Worm (Caenorhabditis elegans): ENCODE data around the gene sod-4.

sod-4 gene

ce11 chrIII:9488431-9488830 lies 11.7 kb downstream of the sod-4 start, which contains the start of gene nlp-36:
Gene nlp-36, plus strand, starts transcription at chrIII:9488731.
- TF ChIP-seq elt-2 (tag; optimal IDR thresholded peaks at IDR 0.05) (no peak), ZK546.5 (tag; optimal IDR thresholded peaks at IDR 0.05) (no peak), nfya-1 (tag; optimal IDR thresholded peaks at IDR 0.05; ENCODE audit: insufficient read depth) (no peak), ztf-4 (tag; optimal IDR thresholded peaks at IDR 0.05) (no peak), daf-12 (tag; optimal IDR thresholded peaks at IDR 0.05) (no peak), lin-39 (tag; optimal IDR thresholded peaks at IDR 0.05) (no peak), zag-1 (tag; optimal IDR thresholded peaks at IDR 0.05) (no peak), unc-62 (GFP tag; optimal IDR thresholded peaks at IDR 0.05) (no peak), pha-4 (tag; optimal IDR thresholded peaks at IDR 0.05) (no peak), unc-39 (tag; optimal IDR thresholded peaks at IDR 0.05) (no peak), lin-15B (tag; optimal IDR thresholded peaks at IDR 0.05) (no peak)

DNA sequence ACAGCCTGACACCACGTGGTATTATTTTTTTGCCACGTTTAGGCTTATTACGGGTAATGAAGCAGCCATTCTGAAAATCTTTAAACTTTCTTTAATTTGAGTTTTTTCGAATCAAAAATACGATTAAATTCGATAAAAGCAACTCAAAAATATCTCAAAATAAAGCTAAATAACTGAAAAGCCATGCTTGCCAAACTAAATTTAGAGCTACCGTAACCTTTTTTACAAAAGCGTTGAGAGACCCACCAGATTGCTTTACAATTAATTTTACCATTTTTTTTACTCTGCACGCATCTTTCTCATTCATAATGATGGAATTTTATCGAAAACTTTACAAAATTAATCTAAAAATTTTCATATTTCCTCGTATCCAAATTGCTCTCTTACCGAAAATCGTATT lies 12.1 kb downstream of the sod-4 start:
- no peak for TF ChIP-seq egl-5 (tag; optimal IDR thresholded peaks at IDR 0.05)
- no peak for TF ChIP-seq nhr-12 (tag; optimal IDR thresholded peaks at IDR 0.05)
- TF ChIP-seq nhr-28 (tag; optimal IDR thresholded peaks at IDR 0.05) = no peak
- TF ChIP-seq fkh-2 (tag; optimal IDR thresholded peaks at IDR 0.05) = no peak
- no peak for TF ChIP-seq daf-12 (tag; optimal IDR thresholded peaks at IDR 0.05)
- TF ChIP-seq hmg-11 (tag; optimal IDR thresholded peaks at IDR 0.05) = no peak
- TF ChIP-seq lin-39 (tag; optimal IDR thresholded peaks at IDR 0.05) = no peak
- TF ChIP-seq nhr-67 (tag; optimal IDR thresholded peaks at IDR 0.05) = no peak
- TF ChIP-seq nhr-25 (tag; optimal IDR thresholded peaks at IDR 0.05) = no peak
- no peak for TF ChIP-seq ceh-16 (tag; optimal IDR thresholded peaks at IDR 0.05)
- no peak for TF ChIP-seq ceh-9 (tag; optimal IDR thresholded peaks at IDR 0.05)
- no peak for TF ChIP-seq nhr-11 (tag; optimal IDR thresholded peaks at IDR 0.05)
- no peak for TF ChIP-seq pha-4 (tag; optimal IDR thresholded peaks at IDR 0.05)
- TF ChIP-seq tbx-2 (tag; optimal IDR thresholded peaks at IDR 0.05) = no peak
- TF ChIP-seq R02D3.7 (tag; optimal IDR thresholded peaks at IDR 0.05) = no peak
- no peak for TF ChIP-seq ZK546.5 (tag; optimal IDR thresholded peaks at IDR 0.05)
- TF ChIP-seq nhr-237 (tag; optimal IDR thresholded peaks at IDR 0.05) = no peak
- no peak for TF ChIP-seq mml-1 (tag; optimal IDR thresholded peaks at IDR 0.05)
- no peak for TF ChIP-seq zag-1 (tag; optimal IDR thresholded peaks at IDR 0.05)

ce11 chrIII:9487454-9487853 lies 12.7 kb downstream of the sod-4 start:
- no peak for TF ChIP-seq snpc-4 (tag; optimal IDR thresholded peaks at IDR 0.05)
- TF ChIP-seq fkh-2 (tag; optimal IDR thresholded peaks at IDR 0.05) = no peak
- TF ChIP-seq egl-5 (tag; optimal IDR thresholded peaks at IDR 0.05) = no peak
- no peak for TF ChIP-seq nhr-12 (tag; optimal IDR thresholded peaks at IDR 0.05)
- no peak for TF ChIP-seq daf-12 (tag; optimal IDR thresholded peaks at IDR 0.05)
- TF ChIP-seq jun-1 (tag; optimal IDR thresholded peaks at IDR 0.05) = peak; percentile 10
- TF ChIP-seq eor-1 (tag; optimal IDR thresholded peaks at IDR 0.05) = no peak
- TF ChIP-seq elt-1 (tag; optimal IDR thresholded peaks at IDR 0.05) = no peak
- peak; percentile 81 for TF ChIP-seq elt-2 (tag; optimal IDR thresholded peaks at IDR 0.05)
- TF ChIP-seq sea-2 (GFP tag; optimal IDR thresholded peaks at IDR 0.05) = no peak
- no peak for TF ChIP-seq lin-39 (tag; optimal IDR thresholded peaks at IDR 0.05)
- no peak for TF ChIP-seq ama-1 (optimal IDR thresholded peaks at IDR 0.05)
- no peak for TF ChIP-seq fos-1 (tag; optimal IDR thresholded peaks at IDR 0.05)
- peak; percentile 7 for TF ChIP-seq ceh-28 (tag; optimal IDR thresholded peaks at IDR 0.05)
- no peak for TF ChIP-seq fkh-10 (GFP tag; optimal IDR thresholded peaks at IDR 0.05)
- TF ChIP-seq nhr-76 (tag; optimal IDR thresholded peaks at IDR 0.05) = no peak
- no peak for TF ChIP-seq skn-1 (tag; optimal IDR thresholded peaks at IDR 0.05)
- no peak for TF ChIP-seq unc-39 (tag; optimal IDR thresholded peaks at IDR 0.05)
- no peak for TF ChIP-seq nhr-77 (tag; optimal IDR thresholded peaks at IDR 0.05)
- peak; percentile 87 for TF ChIP-seq pqm-1 (tag; optimal IDR thresholded peaks at IDR 0.05)
- no peak for TF ChIP-seq nhr-23 (tag; optimal IDR thresholded peaks at IDR 0.05)
- no peak for TF ChIP-seq aly-2 (tag; optimal IDR thresholded peaks at IDR 0.05)
- peak; percentile 72 for TF ChIP-seq pha-4 (tag; optimal IDR thresholded peaks at IDR 0.05)
- TF ChIP-seq nfya-1 (tag; optimal IDR thresholded peaks at IDR 0.05; ENCODE audit: insufficient read depth) = no peak
- TF ChIP-seq unc-62 (GFP tag; optimal IDR thresholded peaks at IDR 0.05) = no peak
- no peak for TF ChIP-seq ceh-82 (tag; optimal IDR thresholded peaks at IDR 0.05)
